Worm (Caenorhabditis elegans) whole organism, young adult: Measurements from ENCODE around the gene ZK897.10.

Source experiments
- B0336.3 ChIP-seq: fragments of 200-800 bp; sonication (Bioruptor generic); IDR thresholded peaks from 2 replicates; pipeline ENCODE4 v1.3.6; 2022; ENCODE audit warnings: missing genetic modification characterization, missing compliant biosample characterization
- C06A6.2 ChIP-seq: fragments of 200-800 bp; sonication (Bioruptor generic); conservative IDR thresholded peaks from 2 replicates; pipeline ENCODE4 v1.3.6; 2022; ENCODE audit warnings: missing genetic modification characterization, missing compliant biosample characterization
- D2030.7 ChIP-seq: fragments of 200-800 bp; sonication (Bioruptor generic); IDR thresholded peaks from 2 replicates; pipeline ENCODE4 v1.3.6; 2022; ENCODE audit warnings: missing genetic modification reagents, missing genetic modification characterization, missing compliant biosample characterization
- F39B2.1 ChIP-seq: fragments of 200-800 bp; sonication (Bioruptor generic); IDR thresholded peaks from 2 replicates; pipeline ENCODE4 v1.3.6; 2022; ENCODE audit warnings: missing genetic modification reagents, missing genetic modification characterization, missing compliant biosample characterization
- F52B5.7 ChIP-seq: sonication (generic microtip); optimal IDR thresholded peaks from 2 replicates; lab custom pipeline; 2016; ENCODE audit warnings: mild to moderate bottlenecking, missing genetic modification characterization, missing compliant biosample characterization
- F55B11.4 ChIP-seq: sonication (generic microtip); optimal IDR thresholded peaks from 2 replicates; lab custom pipeline; 2016; ENCODE audit warnings: missing compliant biosample characterization, missing genetic modification characterization, borderline replicate concordance; ENCODE audit not compliant: insufficient read depth
- F57A8.1 ChIP-seq: fragments of 200-800 bp; sonication (Bioruptor generic); optimal IDR thresholded peaks from 2 replicates; lab custom pipeline; 2018; ENCODE audit warnings: mild to moderate bottlenecking, missing genetic modification characterization, moderate library complexity, missing compliant biosample characterization
- K12H6.12 ChIP-seq: fragments of 200-800 bp; sonication (Bioruptor generic); optimal IDR thresholded peaks from 2 replicates; lab custom pipeline; 2018; ENCODE audit warnings: mild to moderate bottlenecking, missing genetic modification characterization, missing compliant biosample characterization
- T26A5.8 ChIP-seq: sonication (generic microtip); optimal IDR thresholded peaks from 2 replicates; lab custom pipeline; 2016; ENCODE audit warnings: missing genetic modification characterization, missing compliant biosample characterization
- Y53F4B.3 ChIP-seq: fragments of 200-800 bp; sonication (Bioruptor generic); IDR thresholded peaks from 2 replicates; pipeline ENCODE4 v1.3.6; 2022; ENCODE audit warnings: missing genetic modification reagents, missing genetic modification characterization, missing compliant biosample characterization
- Y56A3A.18 ChIP-seq: fragments of 200-800 bp; sonication (Bioruptor generic); IDR thresholded peaks from 2 replicates; pipeline ENCODE4 v1.3.6; 2022; ENCODE audit warnings: missing genetic modification reagents, missing genetic modification characterization, missing compliant biosample characterization
- akir-1 ChIP-seq: fragments of 200-800 bp; sonication (Bioruptor generic); optimal IDR thresholded peaks from 2 replicates; lab custom pipeline; 2018; ENCODE audit warnings: mild to moderate bottlenecking, missing genetic modification characterization, moderate library complexity, missing compliant biosample characterization
- athp-1 ChIP-seq: sonication (generic microtip); optimal IDR thresholded peaks from 2 replicates; lab custom pipeline; 2017; ENCODE audit warnings: mild to moderate bottlenecking, missing genetic modification characterization, missing compliant biosample characterization
- attf-5 ChIP-seq: fragments of 200-800 bp; sonication (Bioruptor generic); optimal IDR thresholded peaks from 2 replicates; lab custom pipeline; 2018; ENCODE audit warnings: mild to moderate bottlenecking, missing genetic modification characterization, missing compliant biosample characterization
- bed-1 ChIP-seq: fragments of 200-800 bp; sonication (Bioruptor generic); IDR thresholded peaks from 2 replicates; pipeline ENCODE4 v1.3.6; 2022; ENCODE audit warnings: missing genetic modification reagents, missing genetic modification characterization, missing compliant biosample characterization
- bed-2 ChIP-seq: fragments of 200-800 bp; sonication (Bioruptor generic); IDR thresholded peaks from 2 replicates; pipeline ENCODE4 v1.3.6; 2022; ENCODE audit warnings: missing genetic modification reagents, missing genetic modification characterization, missing compliant biosample characterization
- cebp-2 ChIP-seq: fragments of 200-800 bp; sonication (Bioruptor generic); IDR thresholded peaks from 2 replicates; pipeline ENCODE4 v1.3.6; 2022; ENCODE audit warnings: missing genetic modification characterization, missing compliant biosample characterization
- ceh-27 ChIP-seq: fragments of 200-800 bp; sonication (Bioruptor generic); optimal IDR thresholded peaks from 2 replicates; lab custom pipeline; 2018; ENCODE audit warnings: mild to moderate bottlenecking, missing genetic modification characterization, moderate library complexity, missing compliant biosample characterization
- ceh-40 ChIP-seq: fragments of 200-800 bp; sonication (Bioruptor generic); IDR thresholded peaks from 2 replicates; pipeline ENCODE4 v1.3.6; 2022; ENCODE audit warnings: missing genetic modification characterization, missing compliant biosample characterization
- ceh-58 ChIP-seq: fragments of 200-800 bp; sonication (Bioruptor generic); IDR thresholded peaks from 2 replicates; pipeline ENCODE4 v1.3.6; 2022; ENCODE audit warnings: missing genetic modification characterization, missing compliant biosample characterization
- ceh-79 ChIP-seq: sonication (generic microtip); optimal IDR thresholded peaks from 2 replicates; lab custom pipeline; 2017; ENCODE audit warnings: mild to moderate bottlenecking, missing genetic modification characterization, missing compliant biosample characterization
- dpff-1 ChIP-seq: sonication (generic microtip); optimal IDR thresholded peaks from 2 replicates; lab custom pipeline; 2017; ENCODE audit warnings: mild to moderate bottlenecking, missing genetic modification characterization, missing compliant biosample characterization
- dpl-1 ChIP-seq: fragments of 150-350 bp; optimal IDR thresholded peaks from 2 replicates; lab custom pipeline; 2014; ENCODE audit warnings: missing biosample characterization, missing genetic modification reagents, missing genetic modification characterization
- efl-1 ChIP-seq: fragments of 150-350 bp; optimal IDR thresholded peaks from 2 replicates; lab custom pipeline; 2014; ENCODE audit warnings: missing biosample characterization, missing genetic modification reagents, missing genetic modification characterization
- ets-4 ChIP-seq: fragments of 200-800 bp; sonication (Bioruptor generic); optimal IDR thresholded peaks from 2 replicates; lab custom pipeline; 2018; ENCODE audit warnings: mild to moderate bottlenecking, missing genetic modification characterization, missing compliant biosample characterization
- fkh-3 ChIP-seq: sonication (generic microtip); optimal IDR thresholded peaks from 2 replicates; lab custom pipeline; 2016; ENCODE audit warnings: mild to moderate bottlenecking, missing genetic modification characterization, missing compliant biosample characterization
- hlh-12 ChIP-seq: sonication (generic microtip); optimal IDR thresholded peaks from 2 replicates; lab custom pipeline; 2016; ENCODE audit warnings: missing genetic modification characterization, missing compliant biosample characterization
- hmg-20 ChIP-seq: fragments of 200-800 bp; sonication (Bioruptor generic); IDR thresholded peaks from 2 replicates; pipeline ENCODE4 v1.3.6; 2022; ENCODE audit warnings: missing genetic modification reagents, missing genetic modification characterization, missing compliant biosample characterization
- let-526 ChIP-seq: fragments of 200-800 bp; sonication (Bioruptor generic); IDR thresholded peaks from 2 replicates; pipeline ENCODE4 v1.3.6; 2022; ENCODE audit warnings: missing genetic modification reagents, missing genetic modification characterization, missing compliant biosample characterization
- let-607 ChIP-seq, 2 experiments: fragments of 200-800 bp in 1 of 2; sonication (Bioruptor generic) in 1 of 2; sonication (generic microtip) in 1 of 2; optimal IDR thresholded peaks; 2 replicates each; lab custom pipeline; 2016 to 2018; ENCODE audit warnings: mild to moderate bottlenecking in 2 of 2, missing compliant biosample characterization in 2 of 2, missing genetic modification characterization in 2 of 2, moderate library complexity in 2 of 2, missing genotype in 1 of 2
- lin-54 ChIP-seq: fragments of 200-800 bp; sonication (Bioruptor generic); optimal IDR thresholded peaks from 2 replicates; lab custom pipeline; 2018; ENCODE audit warnings: mild to moderate bottlenecking, missing genetic modification characterization, missing compliant biosample characterization
- nfya-2 ChIP-seq: fragments of 200-800 bp; sonication (Bioruptor generic); IDR thresholded peaks from 2 replicates; pipeline ENCODE4 v1.3.6; 2022; ENCODE audit warnings: missing genetic modification reagents, missing genetic modification characterization, missing compliant biosample characterization
- nfyb-1 ChIP-seq: fragments of 200-800 bp; sonication (Bioruptor generic); IDR thresholded peaks from 2 replicates; pipeline ENCODE4 v1.3.6; 2022; ENCODE audit warnings: missing genetic modification reagents, missing genetic modification characterization, missing compliant biosample characterization
- nhr-27 ChIP-seq: fragments of 200-800 bp; sonication (Bioruptor generic); optimal IDR thresholded peaks from 2 replicates; lab custom pipeline; 2018; ENCODE audit warnings: mild to moderate bottlenecking, missing genetic modification characterization, moderate library complexity, missing compliant biosample characterization
- pbrm-1 ChIP-seq: fragments of 200-800 bp; sonication (Bioruptor generic); IDR thresholded peaks from 2 replicates; pipeline ENCODE4 v1.3.6; 2022; ENCODE audit warnings: missing genetic modification reagents, missing genetic modification characterization, missing compliant biosample characterization
- rec-8 ChIP-seq, 2 experiments: sonication (generic microtip); optimal IDR thresholded peaks; 2 replicates each; lab custom pipeline; 2016; ENCODE audit warnings: mild to moderate bottlenecking in 2 of 2, missing genetic modification characterization in 2 of 2, missing genetic modification reagents in 2 of 2, missing genotype in 2 of 2, missing biosample characterization in 1 of 2, missing compliant biosample characterization in 1 of 2, moderate library complexity in 1 of 2
- repo-1 ChIP-seq: sonication (generic microtip); optimal IDR thresholded peaks from 2 replicates; lab custom pipeline; 2017; ENCODE audit warnings: mild to moderate bottlenecking, missing genetic modification characterization, missing compliant biosample characterization
- sdz-38 ChIP-seq: sonication (generic microtip); optimal IDR thresholded peaks from 2 replicates; lab custom pipeline; 2016; ENCODE audit warnings: missing genotype, missing genetic modification characterization, missing compliant biosample characterization
- snpc-1.3 ChIP-seq: sonication (generic microtip); optimal IDR thresholded peaks from 2 replicates; lab custom pipeline; 2017; ENCODE audit warnings: missing genetic modification characterization, mild to moderate bottlenecking, missing compliant biosample characterization, antibody characterized with exemption, moderate library complexity, missing genotype, missing genetic modification reagents; ENCODE audit not compliant: insufficient read depth
- snpc-3.4 ChIP-seq: sonication (generic microtip); optimal IDR thresholded peaks from 2 replicates; lab custom pipeline; 2017; ENCODE audit warnings: missing genetic modification characterization, mild to moderate bottlenecking, missing compliant biosample characterization, antibody characterized with exemption, moderate library complexity, missing genotype, missing genetic modification reagents
- snpc-4 ChIP-seq, 5 experiments: fragments of 150-350 bp in 1 of 5; sonication (generic microtip) in 4 of 5; optimal IDR thresholded peaks; 2 replicates each; lab custom pipeline; 2014 to 2018; ENCODE audit warnings: missing genetic modification characterization in 5 of 5, missing biosample characterization in 3 of 5, antibody characterized with exemption in 2 of 5, mild to moderate bottlenecking in 2 of 5, missing compliant biosample characterization in 2 of 5, missing genotype in 2 of 5, moderate library complexity in 2 of 5, missing genetic modification reagents in 1 of 5
- unc-130 ChIP-seq: sonication (generic microtip); optimal IDR thresholded peaks from 2 replicates; lab custom pipeline; 2016; ENCODE audit warnings: missing genetic modification reagents, missing genetic modification characterization, missing compliant biosample characterization
- xnd-1 ChIP-seq: sonication (generic microtip); optimal IDR thresholded peaks from 2 replicates; lab custom pipeline; 2016; ENCODE audit warnings: missing genotype, missing genetic modification reagents, missing genetic modification characterization, missing compliant biosample characterization
- ztf-18 ChIP-seq: sonication (generic microtip); optimal IDR thresholded peaks from 2 replicates; lab custom pipeline; 2016; ENCODE audit warnings: missing genotype, mild to moderate bottlenecking, missing genetic modification characterization, missing compliant biosample characterization
- ztf-22 ChIP-seq: fragments of 200-800 bp; sonication (Bioruptor generic); optimal IDR thresholded peaks from 2 replicates; lab custom pipeline; 2018; ENCODE audit warnings: mild to moderate bottlenecking, missing genetic modification characterization, moderate library complexity, missing compliant biosample characterization
- ztf-25 ChIP-seq: fragments of 200-800 bp; sonication (Bioruptor generic); IDR thresholded peaks from 2 replicates; pipeline ENCODE4 v1.3.6; 2022; ENCODE audit warnings: missing genetic modification reagents, missing genetic modification characterization, missing compliant biosample characterization
- ztf-26 ChIP-seq: sonication (generic microtip); optimal IDR thresholded peaks from 2 replicates; lab custom pipeline; 2017; ENCODE audit warnings: missing genetic modification characterization, missing compliant biosample characterization
- ztf-6 ChIP-seq: fragments of 200-800 bp; sonication (Bioruptor generic); IDR thresholded peaks from 2 replicates; pipeline ENCODE4 v1.3.6; 2022; ENCODE audit warnings: missing genetic modification reagents, missing genetic modification characterization, missing compliant biosample characterization

ZK897.10 gene

ce11 chrIV:12781804-12782449 is 16.8 kb downstream of the ZK897.10 start (continued):
- TF ChIP-seq let-526 (GFP tag; lab: Robert Waterston, UW) (no peak), cebp-2 (GFP tag; lab: Robert Waterston, UW) (no peak), C06A6.2 (GFP tag; lab: Robert Waterston, UW) (no peak), F39B2.1 (GFP tag; lab: Robert Waterston, UW) (no peak), lin-54 (peak; percentile 34), snpc-4 (GFP tag; optimal IDR thresholded peaks at IDR 0.05; lab: Kevin White, UChicago) (peak; percentile 91), snpc-4 (tag; optimal IDR thresholded peaks at IDR 0.05; lab: Kevin White, UChicago) (peak; percentile 91 to 98 (median 94)), B0336.3 (GFP tag; lab: Robert Waterston, UW) (0 out of 2 replicates have a peak, but pooled peaks have one; percentile 36), ceh-58 (GFP tag; lab: Robert Waterston, UW) (no peak), hlh-12 (tag; lab: Kevin White, UChicago) (no peak), xnd-1 (tag; lab: Kevin White, UChicago) (peak; percentile 1), nhr-27 (tag; lab: Kevin White, UChicago) (no peak), F52B5.7 (tag; lab: Kevin White, UChicago) (no peak), D2030.7 (GFP tag; lab: Robert Waterston, UW) (peak; percentile 94), bed-2 (GFP tag; lab: Robert Waterston, UW) (no peak), ets-4 (no peak), ztf-18 (tag; lab: Kevin White, UChicago) (no peak), athp-1 (no peak), Y53F4B.3 (GFP tag; lab: Robert Waterston, UW) (no peak), let-607 (tag; optimal IDR thresholded peaks at IDR 0.05; lab: Kevin White, UChicago) (no peak), nfyb-1 (GFP tag; lab: Robert Waterston, UW) (peak; percentile 69; the same call in 1 of the 2 replicates), ztf-25 (GFP tag; lab: Robert Waterston, UW) (no peak), F57A8.1 (no peak), akir-1 (GFP tag; lab: Kevin White, UChicago) (no peak), unc-130 (GFP tag; lab: Kevin White, UChicago) (no peak), rec-8 (tag; optimal IDR thresholded peaks at IDR 0.05; lab: Kevin White, UChicago) (no peak), F55B11.4 (tag; lab: Kevin White, UChicago) (no peak), sdz-38 (tag; lab: Kevin White, UChicago) (no peak), hmg-20 (no peak), fkh-3 (tag; lab: Kevin White, UChicago) (no peak), repo-1 (tag; lab: Kevin White, UChicago) (no peak), dpff-1 (tag; lab: Kevin White, UChicago) (no peak), K12H6.12 (tag; lab: Kevin White, UChicago) (no peak), ztf-22 (GFP tag; lab: Kevin White, UChicago) (no peak), attf-5 (GFP tag; lab: Kevin White, UChicago) (no peak), bed-1 (GFP tag; lab: Robert Waterston, UW) (no peak), ceh-27 (GFP tag; lab: Kevin White, UChicago) (no peak), snpc-3.4 (tag; lab: Kevin White, UChicago) (peak; percentile 81), ceh-40 (GFP tag; lab: Robert Waterston, UW) (no peak), efl-1 (GFP tag; lab: Kevin White, UChicago) (peak; percentile 11), Y56A3A.18 (0 out of 2 replicates have a peak, but pooled peaks have one; percentile 23), ztf-6 (GFP tag; lab: Robert Waterston, UW) (no peak), dpl-1 (GFP tag; lab: Kevin White, UChicago) (no peak), snpc-1.3 (peak; percentile 71), nfya-2 (GFP tag; lab: Robert Waterston, UW) (no peak), ceh-79 (no peak), pbrm-1 (GFP tag; lab: Robert Waterston, UW) (peak; percentile 97), T26A5.8 (no peak), ztf-26 (no peak)
